Worm (Caenorhabditis elegans): Measurements from ENCODE around the gene clec-47.
A peak's percentile ranks its signal among the peaks of the same experiment; 100 is the strongest.

Gene clec-47

DNA sequence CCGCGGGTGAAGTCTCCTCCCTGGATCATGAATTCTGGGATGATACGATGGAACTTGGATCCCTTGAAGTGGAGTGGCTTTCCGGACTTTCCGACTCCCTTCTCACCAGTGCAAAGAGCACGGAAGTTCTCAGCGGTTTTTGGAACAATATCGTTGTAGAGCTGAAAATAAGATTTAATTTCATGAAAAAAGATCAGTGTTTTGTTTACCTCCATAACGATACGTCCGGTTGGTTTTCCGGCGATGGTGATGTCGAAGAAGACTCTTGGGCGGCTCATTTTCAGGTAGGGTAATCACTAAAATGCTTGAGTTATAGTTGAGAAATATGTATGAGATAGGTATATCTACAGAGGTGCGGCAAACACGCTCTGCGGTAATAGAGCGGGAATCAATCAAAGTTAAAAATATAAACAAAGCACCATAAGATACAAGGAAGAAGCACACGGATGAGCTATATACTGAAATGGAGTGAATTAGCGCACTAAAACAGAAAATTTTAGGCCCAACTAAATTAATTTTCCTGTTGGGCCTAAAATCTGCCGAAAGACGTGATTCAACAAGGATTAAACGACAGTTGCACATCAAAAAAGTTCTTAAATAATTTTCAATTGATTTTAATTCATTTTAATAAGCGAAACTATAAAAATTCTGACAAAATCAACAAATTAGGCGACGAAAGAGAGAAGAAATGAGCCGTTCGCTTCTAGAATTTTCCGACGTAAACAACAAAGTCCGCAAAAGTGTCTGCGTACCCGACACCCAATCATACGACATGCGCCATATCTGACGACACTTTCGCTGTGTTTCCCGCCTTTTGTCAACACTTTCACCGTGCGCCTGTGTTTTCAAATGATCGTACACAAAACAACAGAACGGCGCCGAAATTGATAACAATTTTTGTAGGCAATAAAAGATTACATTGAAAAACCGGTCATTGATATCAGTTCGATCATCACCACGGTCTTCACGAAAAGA, 11.8 kb downstream of the clec-47 start, which contains the start of the genes cyn-7 and bath-36 (continued):
- peak; percentile 94 to 97 for TF ChIP-seq daf-16 (GFP tag; optimal IDR thresholded peaks at IDR 0.05)
- TF ChIP-seq daf-16 (tag; optimal IDR thresholded peaks at IDR 0.05), result peak; percentile 99
- no peak for TF ChIP-seq lim-7 (GFP tag; IDR thresholded peaks at IDR 0.05)
- peak; percentile 71; the same call in 1 of the 2 replicates for TF ChIP-seq mdt-29 (GFP tag; IDR thresholded peaks at IDR 0.05)
- no peak for TF ChIP-seq madf-5 (GFP tag; IDR thresholded peaks at IDR 0.05)
- TF ChIP-seq mes-2 (tag; optimal IDR thresholded peaks at IDR 0.05; ENCODE audit: poor library complexity, severe bottlenecking), result peak; percentile 75
- TF ChIP-seq ctbp-1 (GFP tag; IDR thresholded peaks at IDR 0.05), result no peak
- no peak for TF ChIP-seq F44E2.7 (GFP tag; IDR thresholded peaks at IDR 0.05)
- no peak for TF ChIP-seq dmd-8 (GFP tag; IDR thresholded peaks at IDR 0.05)
- TF ChIP-seq unc-39 (tag; optimal IDR thresholded peaks at IDR 0.05), result no peak
- no peak for TF ChIP-seq mxl-2 (GFP tag; conservative IDR thresholded peaks at IDR 0.05)
- peak; percentile 92 for TF ChIP-seq aha-1 (tag)
- no peak for TF ChIP-seq daf-12 (tag; optimal IDR thresholded peaks at IDR 0.05)
- peak in 1 of 2 experiments; percentile 55 for TF ChIP-seq mdl-1 (tag; optimal IDR thresholded peaks at IDR 0.05)
- TF ChIP-seq lin-15B (tag; optimal IDR thresholded peaks at IDR 0.05), result no peak
- peak; percentile 77 for TF ChIP-seq mep-1 (tag; optimal IDR thresholded peaks at IDR 0.05)
- TF ChIP-seq Y5F2A.4 (GFP tag; optimal IDR thresholded peaks at IDR 0.05), result no peak
- no peak for TF ChIP-seq snpc-1.2 (GFP tag; IDR thresholded peaks at IDR 0.05)
- no peak for TF ChIP-seq saeg-2 (GFP tag; IDR thresholded peaks at IDR 0.05)
- no peak for TF ChIP-seq aly-2 (tag; optimal IDR thresholded peaks at IDR 0.05)
- no peak for TF ChIP-seq lin-39 (tag; optimal IDR thresholded peaks at IDR 0.05)
- no peak for TF ChIP-seq ceh-20 (GFP tag; IDR thresholded peaks at IDR 0.05)
- no peak for TF ChIP-seq lir-3 (tag; optimal IDR thresholded peaks at IDR 0.05)
- TF ChIP-seq hlh-30 (tag; optimal IDR thresholded peaks at IDR 0.05; ENCODE audit: insufficient read depth), result peak; percentile 20
- TF ChIP-seq T20F7.1 (GFP tag; optimal IDR thresholded peaks at IDR 0.05), result peak; percentile 68
- TF ChIP-seq dmd-6 (GFP tag; IDR thresholded peaks at IDR 0.05), result peak; percentile 75
- peak; percentile 81 for TF ChIP-seq dpl-1 (GFP tag; optimal IDR thresholded peaks at IDR 0.05)
- TF ChIP-seq ceh-44 (GFP tag; IDR thresholded peaks at IDR 0.05), result no peak
- TF ChIP-seq lin-29 (GFP tag; IDR thresholded peaks at IDR 0.05), result no peak
- no peak for TF ChIP-seq sdz-12 (GFP tag; optimal IDR thresholded peaks at IDR 0.05)
- no peak for TF ChIP-seq jun-1 (tag; optimal IDR thresholded peaks at IDR 0.05)
- TF ChIP-seq dmd-9 (GFP tag; IDR thresholded peaks at IDR 0.05), result no peak
- TF ChIP-seq Y105C5A.15 (GFP tag; IDR thresholded peaks at IDR 0.05), result no peak
- TF ChIP-seq arid-1 (GFP tag; conservative IDR thresholded peaks at IDR 0.05), result 0 out of 2 replicates have a peak, but pooled peaks have one; percentile 28
- no peak for TF ChIP-seq zip-11 (GFP tag; IDR thresholded peaks at IDR 0.05)
- no peak for TF ChIP-seq ceh-82 (tag; optimal IDR thresholded peaks at IDR 0.05)
- TF ChIP-seq pha-4 (GFP tag; IDR thresholded peaks at IDR 0.05), result 0 out of 2 replicates have a peak, but pooled peaks have one; percentile 37
- TF ChIP-seq pha-4 (tag; optimal IDR thresholded peaks at IDR 0.05), result peak; percentile 38
- TF ChIP-seq dve-1 (tag; optimal IDR thresholded peaks at IDR 0.05; ENCODE audit: insufficient read depth), result peak; percentile 93
- peak; percentile 37 for TF ChIP-seq fkh-10 (GFP tag; optimal IDR thresholded peaks at IDR 0.05)
- TF ChIP-seq R02D3.7 (tag; optimal IDR thresholded peaks at IDR 0.05), result no peak
- peak; percentile 51; the same call in 1 of the 2 replicates for TF ChIP-seq tra-1 (GFP tag; IDR thresholded peaks at IDR 0.05)
- no peak for TF ChIP-seq ztf-11 (tag; optimal IDR thresholded peaks at IDR 0.05)
- TF ChIP-seq egl-43 (GFP tag; IDR thresholded peaks at IDR 0.05), result no peak
- TF ChIP-seq ztf-7 (tag; optimal IDR thresholded peaks at IDR 0.05), result peak; percentile 48
- TF ChIP-seq ZK546.5 (tag; optimal IDR thresholded peaks at IDR 0.05), result no peak
- no peak for TF ChIP-seq unc-62 (GFP tag; optimal IDR thresholded peaks at IDR 0.05 in 1 of 2)
- no peak for TF ChIP-seq unc-62 (tag; optimal IDR thresholded peaks at IDR 0.05)
- TF ChIP-seq zip-2 (tag; optimal IDR thresholded peaks at IDR 0.05), result peak; percentile 18
- TF ChIP-seq hlh-11 (tag; optimal IDR thresholded peaks at IDR 0.05), result peak; percentile 94

All from whole organism, L4 larva.